Worm (Caenorhabditis elegans): ENCODE data around the gene F11C1.4.

- no peak for TF ChIP-seq alr-1 (tag; optimal IDR thresholded peaks at IDR 0.05; ENCODE audit: borderline replicate concordance)
- TF ChIP-seq mep-1 (tag; optimal IDR thresholded peaks at IDR 0.05) = no peak
- no peak for TF ChIP-seq ceh-88 (GFP tag; IDR thresholded peaks at IDR 0.05)
- TF ChIP-seq unc-62 (GFP tag; optimal IDR thresholded peaks at IDR 0.05) = no peak
- no peak for TF ChIP-seq swsn-7 (tag; optimal IDR thresholded peaks at IDR 0.05)
- no peak for TF ChIP-seq ama-1 (optimal IDR thresholded peaks at IDR 0.05)
Observed at ce11 chrX:12934768-12935167, 42.1 kb upstream of the F11C1.4 start, which contains the start of gene gmap-1.
